Fruit fly (Drosophila melanogaster) whole organism, prepupa: ENCODE results near the gene TfIIS.

ENCODE experiments used
- CG11294 ChIP-seq: fragments of 200-800 bp; sonication (Bioruptor generic); IDR thresholded peaks from 2 replicates; pipeline ENCODE4 v1.3.6; 2022; ENCODE audit warnings: missing biosample characterization, missing genetic modification characterization
- CG11762 ChIP-seq: fragments of 200-800 bp; sonication (Bioruptor generic); optimal IDR thresholded peaks from 3 replicates; lab custom pipeline; 2016; ENCODE audit warnings: missing biosample characterization, missing genetic modification characterization; ENCODE audit not compliant: insufficient read depth
- CG11902 ChIP-seq: fragments of 200-800 bp; sonication (Bioruptor generic); optimal IDR thresholded peaks from 3 replicates; lab custom pipeline; 2016; ENCODE audit warnings: missing biosample characterization, missing genetic modification characterization
- CG15336 ChIP-seq: fragments of 200-800 bp; sonication (Bioruptor generic); IDR thresholded peaks from 2 replicates; pipeline ENCODE4 v1.3.6; 2022; ENCODE audit warnings: missing biosample characterization, missing genetic modification characterization
- CG1621 ChIP-seq: fragments of 200-800 bp; sonication (Bioruptor generic); optimal IDR thresholded peaks from 3 replicates; lab custom pipeline; 2018; ENCODE audit warnings: missing biosample characterization, mild to moderate bottlenecking, missing genetic modification characterization
- CG16779 ChIP-seq: fragments of 200-800 bp; sonication (Bioruptor generic); optimal IDR thresholded peaks from 3 replicates; lab custom pipeline; 2017; ENCODE audit warnings: missing biosample characterization, mild to moderate bottlenecking, missing genetic modification characterization
- CG3032 ChIP-seq: fragments of 200-800 bp; optimal IDR thresholded peaks from 2 replicates; lab custom pipeline; 2019; ENCODE audit warnings: missing biosample characterization, mild to moderate bottlenecking, missing genetic modification characterization, moderate library complexity
- CG31627 ChIP-seq: fragments of 200-800 bp; sonication (Bioruptor generic); optimal IDR thresholded peaks from 3 replicates; lab custom pipeline; 2016; ENCODE audit warnings: missing biosample characterization, missing genetic modification characterization
- CG34406 ChIP-seq: fragments of 200-800 bp; sonication (Bioruptor generic); optimal IDR thresholded peaks from 3 replicates; lab custom pipeline; 2016; ENCODE audit warnings: missing biosample characterization, missing genetic modification characterization
- CG4318 ChIP-seq: fragments of 200-800 bp; sonication (Bioruptor generic); optimal IDR thresholded peaks from 3 replicates; lab custom pipeline; 2017; ENCODE audit warnings: missing biosample characterization, mild to moderate bottlenecking, missing genetic modification characterization
- CG6276 ChIP-seq: fragments of 200-800 bp; sonication (Bioruptor generic); optimal IDR thresholded peaks from 2 replicates; lab custom pipeline; 2017; ENCODE audit warnings: missing biosample characterization, mild to moderate bottlenecking, missing genetic modification characterization
- CG6792 ChIP-seq: fragments of 200-800 bp; sonication (Bioruptor generic); optimal IDR thresholded peaks from 3 replicates; lab custom pipeline; 2016; ENCODE audit warnings: missing biosample characterization, missing genetic modification characterization
- CG6808 ChIP-seq: fragments of 200-800 bp; sonication (Bioruptor generic); optimal IDR thresholded peaks from 3 replicates; lab custom pipeline; 2017; ENCODE audit warnings: missing biosample characterization, missing genetic modification characterization, mild to moderate bottlenecking, moderate library complexity, missing genetic modification reagents
- CG7368 ChIP-seq: fragments of 200-800 bp; sonication (Bioruptor generic); optimal IDR thresholded peaks from 3 replicates; lab custom pipeline; 2016; ENCODE audit warnings: missing biosample characterization, missing genetic modification characterization
- CG8119 ChIP-seq: fragments of 200-800 bp; sonication (Bioruptor generic); IDR thresholded peaks from 3 replicates; pipeline ENCODE4 v1.3.6; 2022; ENCODE audit warnings: missing biosample characterization, missing genetic modification characterization
- CG9139 ChIP-seq: fragments of 200-800 bp; sonication (Bioruptor generic); optimal IDR thresholded peaks from 3 replicates; lab custom pipeline; 2017; ENCODE audit warnings: missing biosample characterization, mild to moderate bottlenecking, missing genetic modification characterization
- Eip78C ChIP-seq: fragments of 200-800 bp; sonication (Bioruptor generic); peaks from one replicate; lab custom pipeline; 2016; ENCODE audit warnings: missing biosample characterization, missing genetic modification characterization
- Ets21C ChIP-seq: fragments of 200-800 bp; sonication (Bioruptor generic); optimal IDR thresholded peaks from 3 replicates; lab custom pipeline; 2016; ENCODE audit warnings: missing biosample characterization, missing genetic modification characterization
- Gug ChIP-seq: fragments of 200-800 bp; sonication (Bioruptor generic); IDR thresholded peaks from 2 replicates; pipeline ENCODE4 v1.3.6; 2022; ENCODE audit warnings: missing biosample characterization, missing genetic modification characterization
- Hr38 ChIP-seq: sonication (Bioruptor generic); optimal IDR thresholded peaks from 2 replicates; lab custom pipeline; 2016; ENCODE audit warnings: missing biosample characterization, missing genetic modification characterization
- Hr39 ChIP-seq: fragments of 200-800 bp; sonication (Bioruptor generic); optimal IDR thresholded peaks from 2 replicates; lab custom pipeline; 2016; ENCODE audit warnings: missing biosample characterization, missing genetic modification characterization
- Hr4 ChIP-seq: fragments of 200-800 bp; sonication (Bioruptor generic); optimal IDR thresholded peaks from 3 replicates; lab custom pipeline; 2016; ENCODE audit warnings: missing biosample characterization, missing genetic modification characterization
- Lpt ChIP-seq: fragments of 200-800 bp; sonication (Bioruptor generic); optimal IDR thresholded peaks from 3 replicates; lab custom pipeline; 2016; ENCODE audit warnings: missing biosample characterization, missing genetic modification characterization
- Met ChIP-seq: fragments of 200-800 bp; sonication (Bioruptor generic); optimal IDR thresholded peaks from 3 replicates; lab custom pipeline; 2016; ENCODE audit warnings: missing biosample characterization, missing genetic modification characterization
- Smox ChIP-seq: fragments of 200-800 bp; sonication (Bioruptor generic); optimal IDR thresholded peaks from 3 replicates; lab custom pipeline; 2016; ENCODE audit warnings: missing biosample characterization, missing genetic modification characterization
- Sox14 ChIP-seq: fragments of 200-800 bp; sonication (Bioruptor generic); optimal IDR thresholded peaks from 3 replicates; lab custom pipeline; 2016; ENCODE audit warnings: missing biosample characterization, missing genetic modification characterization
- acj6 ChIP-seq: fragments of 200-800 bp; sonication (Bioruptor generic); optimal IDR thresholded peaks from 3 replicates; lab custom pipeline; 2016; ENCODE audit warnings: missing biosample characterization, missing genetic modification characterization
- cyc ChIP-seq: fragments of 200-800 bp; sonication (Bioruptor generic); optimal IDR thresholded peaks from 3 replicates; lab custom pipeline; 2016; ENCODE audit warnings: missing biosample characterization, missing genetic modification characterization
- eg ChIP-seq: fragments of 200-800 bp; sonication (Bioruptor generic); IDR thresholded peaks from 3 replicates; pipeline ENCODE4 v1.3.6; 2022; ENCODE audit warnings: missing biosample characterization, missing genetic modification characterization
- esn ChIP-seq: fragments of 200-800 bp; sonication (Bioruptor generic); optimal IDR thresholded peaks from 2 replicates; lab custom pipeline; 2016; ENCODE audit warnings: missing biosample characterization, mild to moderate bottlenecking, missing genetic modification characterization, moderate library complexity
- fd59A ChIP-seq: fragments of 200-800 bp; sonication (Bioruptor generic); optimal IDR thresholded peaks from 2 replicates; lab custom pipeline; 2017; ENCODE audit warnings: missing biosample characterization, mild to moderate bottlenecking, missing genetic modification characterization, missing genetic modification reagents
- fd85E ChIP-seq: fragments of 200-800 bp; sonication (Bioruptor generic); optimal IDR thresholded peaks from 3 replicates; lab custom pipeline; 2016; ENCODE audit warnings: missing biosample characterization, missing genetic modification characterization
- net ChIP-seq: fragments of 200-800 bp; sonication (Bioruptor generic); optimal IDR thresholded peaks from 3 replicates; lab custom pipeline; 2016; ENCODE audit warnings: missing biosample characterization, missing genetic modification characterization
- salr ChIP-seq, 2 experiments: fragments of 200-800 bp; sonication (Bioruptor generic); optimal IDR thresholded peaks; 3 replicates each; lab custom pipeline; 2016 to 2018; ENCODE audit warnings: missing biosample characterization in 2 of 2, missing genetic modification characterization in 2 of 2, mild to moderate bottlenecking in 1 of 2
- ss ChIP-seq, 2 experiments: fragments of 200-800 bp; sonication (Bioruptor generic); optimal IDR thresholded peaks; 2 replicates in 1 of 2; 3 replicates in 1 of 2; lab custom pipeline; 2017 to 2018; ENCODE audit warnings: mild to moderate bottlenecking in 2 of 2, missing biosample characterization in 2 of 2, missing genetic modification characterization in 2 of 2, moderate library complexity in 1 of 2
- svp ChIP-seq: fragments of 200-800 bp; sonication (Bioruptor generic); peaks from one replicate; lab custom pipeline; 2016; ENCODE audit warnings: missing biosample characterization, missing genetic modification characterization
- topi ChIP-seq: fragments of 200-800 bp; sonication (Bioruptor generic); optimal IDR thresholded peaks from 3 replicates; lab custom pipeline; 2016; ENCODE audit warnings: missing biosample characterization, missing genetic modification characterization

TfIIS gene

DNA sequence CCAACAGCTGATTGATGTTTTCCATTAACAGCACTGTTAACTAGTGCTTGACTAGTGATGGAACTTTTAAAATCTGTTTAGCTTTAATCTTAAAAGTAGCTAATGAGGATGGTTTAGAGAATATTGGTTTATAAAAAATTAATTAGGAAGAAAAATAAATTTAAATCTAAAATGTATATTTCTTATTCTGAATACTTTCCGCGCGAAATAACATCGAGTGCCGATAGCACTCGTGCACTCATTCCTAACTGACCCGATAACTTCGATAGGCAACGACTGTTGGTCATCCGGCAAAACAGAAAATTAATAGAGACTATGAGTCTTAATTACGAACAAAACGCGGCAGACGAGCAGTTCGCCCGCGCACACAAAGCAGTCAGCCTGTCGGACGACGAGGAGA is 50.9 kb downstream of the TfIIS start, which contains the start of the genes THG and Rnmt (continued):
- no peak for TF ChIP-seq CG16779 (tag; lab: Kevin White, UChicago)
- peak; percentile 88 for TF ChIP-seq Eip78C (GFP tag; lab: Kevin White, UChicago)
- TF ChIP-seq CG6792 (GFP tag; lab: Kevin White, UChicago), result peak; percentile 69
- TF ChIP-seq Lpt (GFP tag; lab: Kevin White, UChicago), result no peak
- TF ChIP-seq esn, result peak; percentile 85
- peak; percentile 66 for TF ChIP-seq CG15336 (GFP tag; lab: Robert Waterston, UW)
- TF ChIP-seq topi (GFP tag; lab: Kevin White, UChicago), result peak; percentile 67
- TF ChIP-seq Hr39 (GFP tag; lab: Kevin White, UChicago), result peak; percentile 59
- TF ChIP-seq Smox (GFP tag; lab: Kevin White, UChicago), result peak; percentile 79
- TF ChIP-seq cyc, result peak; percentile 71
- no peak for TF ChIP-seq Hr38 (GFP tag; lab: Kevin White, UChicago)
- TF ChIP-seq Sox14 (GFP tag; lab: Kevin White, UChicago), result peak; percentile 72
- peak; percentile 78; the same call in 2 of the 3 replicates for TF ChIP-seq eg
- TF ChIP-seq CG8119 (GFP tag; lab: Robert Waterston, UW), result no peak; the same call in 2 of the 3 replicates
- TF ChIP-seq CG4318 (GFP tag; lab: Kevin White, UChicago), result no peak
- TF ChIP-seq net (GFP tag; lab: Kevin White, UChicago), result peak; percentile 61
- TF ChIP-seq CG6276, result no peak
- TF ChIP-seq acj6 (GFP tag; lab: Kevin White, UChicago), result peak; percentile 74
- peak; percentile 58 for TF ChIP-seq CG11294
- TF ChIP-seq Ets21C (GFP tag; lab: Kevin White, UChicago), result peak; percentile 60
- peak; percentile 26 for TF ChIP-seq CG7368
- TF ChIP-seq salr (GFP tag; optimal IDR thresholded peaks at IDR 0.05; lab: Kevin White, UChicago), result peak; percentile 14 to 63
- TF ChIP-seq CG34406 (GFP tag; lab: Kevin White, UChicago), result peak; percentile 66
- TF ChIP-seq CG3032 (tag; lab: Kevin White, UChicago), result peak; percentile 70
- TF ChIP-seq CG11762 (GFP tag; lab: Kevin White, UChicago), result no peak
- no peak for TF ChIP-seq CG6808
- no peak for TF ChIP-seq Met (GFP tag; lab: Kevin White, UChicago)
- no peak for TF ChIP-seq ss (GFP tag; optimal IDR thresholded peaks at IDR 0.05; lab: Kevin White, UChicago)
- no peak for TF ChIP-seq CG9139 (GFP tag; lab: Kevin White, UChicago)
- no peak for TF ChIP-seq svp (GFP tag; lab: Kevin White, UChicago)
- TF ChIP-seq CG1621 (tag; lab: Kevin White, UChicago), result peak; percentile 40
- peak; percentile 75 for TF ChIP-seq Hr4 (GFP tag; lab: Kevin White, UChicago)
- peak; percentile 69; the same call in 1 of the 2 replicates for TF ChIP-seq Gug (GFP tag; lab: Robert Waterston, UW)
- peak; percentile 13 for TF ChIP-seq fd59A
- peak; percentile 72 for TF ChIP-seq CG31627 (GFP tag; lab: Kevin White, UChicago)
- peak; percentile 19 for TF ChIP-seq CG11902 (GFP tag; lab: Kevin White, UChicago)
- no peak for TF ChIP-seq fd85E (GFP tag; lab: Kevin White, UChicago)
